Fruit fly (Drosophila melanogaster) Kc167 (cell line): ENCODE results near the gene ago.

Experiments used
- Myc ChIP-seq: fragments of >200 bp; optimal IDR thresholded peaks from 2 replicates; lab custom pipeline; 2017; ENCODE audit warnings: missing external identifiers
- Sin3A ChIP-seq: fragments of >200 bp; optimal IDR thresholded peaks from 2 replicates; lab custom pipeline; 2018; ENCODE audit warnings: missing external identifiers
- h ChIP-seq: fragments of >200 bp; optimal IDR thresholded peaks from 3 replicates; lab custom pipeline; 2018; ENCODE audit warnings: missing external identifiers
- insv ChIP-seq: fragments of >200 bp; optimal IDR thresholded peaks from 3 replicates; lab custom pipeline; 2018; ENCODE audit warnings: missing external identifiers
- psq ChIP-seq: fragments of >200 bp; optimal IDR thresholded peaks from 2 replicates; lab custom pipeline; 2017; ENCODE audit warnings: missing external identifiers
- ttk ChIP-seq: sonication (Bioruptor generic); optimal IDR thresholded peaks from 2 replicates; lab custom pipeline; 2017; ENCODE audit warnings: missing external identifiers

ago gene

DNA sequence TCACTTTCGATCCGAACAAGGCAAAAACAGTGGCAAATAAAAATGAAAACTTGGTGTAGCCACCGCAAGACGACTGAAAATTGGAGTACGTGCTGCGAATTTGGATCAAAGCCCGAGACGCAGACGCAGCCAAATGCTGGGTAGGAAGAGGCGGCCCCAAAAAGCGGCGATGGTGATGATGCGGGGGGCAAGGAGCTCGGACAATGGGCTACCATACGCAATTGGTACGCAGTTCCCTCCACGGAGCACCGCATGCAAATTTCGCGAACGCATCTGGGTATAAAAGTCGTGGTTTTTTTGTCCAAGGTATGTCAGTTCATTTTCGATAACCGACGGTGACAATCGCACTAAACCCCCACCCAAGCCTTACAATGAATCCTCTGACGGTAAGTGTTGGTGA lies 39.0 kb downstream of the ago start, which contains the start of gene Cpr64Ad:
Gene Cpr64Ad (plus strand): TSS at position 301 of the 400 bp plus-strand sequence.
- TF ChIP-seq insv (lab: Kevin White, UChicago) (no peak), ttk (no peak), Myc (no peak), Sin3A (no peak), h (lab: Kevin White, UChicago) (no peak)

DNA sequence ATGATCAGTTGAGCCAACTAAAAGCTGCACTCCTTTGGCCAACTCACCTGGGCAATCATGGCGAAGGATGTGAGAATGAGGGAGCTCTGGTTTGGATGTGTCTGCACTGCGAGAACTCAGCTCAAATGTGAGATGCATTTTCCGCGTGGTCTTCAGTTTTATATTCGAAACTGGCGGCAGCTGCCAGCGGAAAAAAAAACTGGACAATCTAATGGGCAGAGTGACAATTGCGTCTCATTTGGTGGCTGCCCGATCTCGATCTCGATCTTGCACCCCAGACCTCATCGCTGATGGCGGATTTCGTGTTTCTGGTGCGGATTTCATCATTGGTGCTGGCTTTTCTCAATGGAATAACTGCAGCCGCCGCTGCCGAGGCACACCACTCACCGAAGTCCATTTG lies 41.3 kb downstream of the ago start, which contains the start of gene Cpr64Ac:
Gene Cpr64Ac (minus strand): TSS at position 101 of the 400 bp plus-strand sequence.
- TF ChIP-seq ttk: no peak
- TF ChIP-seq Sin3A: no peak
- TF ChIP-seq psq (lab: Kevin White, UChicago): no peak
- no peak for TF ChIP-seq Myc
- TF ChIP-seq h (lab: Kevin White, UChicago): no peak
- no peak for TF ChIP-seq insv (lab: Kevin White, UChicago)

DNA sequence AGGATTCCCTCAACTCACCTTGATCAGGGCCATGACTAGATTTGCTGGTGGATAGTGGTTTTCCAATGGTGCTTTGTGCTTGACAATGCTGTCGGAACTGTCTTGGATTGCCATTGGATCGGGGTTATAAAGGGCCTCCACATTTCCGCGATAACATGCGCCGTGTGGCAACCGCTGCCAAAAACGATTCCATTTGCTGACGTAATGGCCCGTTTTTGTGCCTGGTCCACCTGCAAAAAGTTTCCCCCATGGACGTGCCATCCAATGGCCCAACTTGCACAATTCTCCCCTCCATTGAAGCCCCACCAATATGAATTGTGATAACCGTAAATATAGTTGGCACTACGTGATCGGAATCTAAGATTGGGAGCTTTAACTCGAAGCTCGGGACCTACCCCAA lies 42.7 kb downstream of the ago start, which contains the start of gene Cpr64Ab:
Gene Cpr64Ab (minus strand): TSS at position 101 of the 400 bp plus-strand sequence.
- TF ChIP-seq ttk (no peak), psq (lab: Kevin White, UChicago) (no peak), Myc (no peak), Sin3A (no peak), h (lab: Kevin White, UChicago) (no peak), insv (lab: Kevin White, UChicago) (no peak)

DNA sequence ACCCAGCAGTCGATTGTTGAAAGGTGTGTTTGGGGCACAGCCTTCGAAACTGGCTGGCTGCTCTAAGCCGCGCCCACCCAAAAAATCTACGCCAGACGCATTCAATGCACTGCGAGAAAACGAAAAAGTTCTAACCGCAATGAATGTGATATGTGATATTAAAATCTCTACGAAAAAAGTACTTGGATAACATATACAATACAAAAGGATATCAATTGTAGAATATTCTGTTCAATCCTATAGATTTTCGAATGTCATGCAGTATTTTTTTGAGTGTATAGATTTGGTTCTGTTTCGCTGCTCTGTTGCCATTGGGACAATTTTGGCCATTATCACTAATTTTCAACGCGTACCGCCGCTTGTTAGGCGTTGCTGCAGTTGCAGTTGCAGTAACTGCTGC lies 44.4 kb downstream of the ago start:
- TF ChIP-seq psq (lab: Kevin White, UChicago) (no peak), Sin3A (no peak), ttk (no peak), insv (lab: Kevin White, UChicago) (no peak), Myc (no peak), h (lab: Kevin White, UChicago) (no peak)

DNA sequence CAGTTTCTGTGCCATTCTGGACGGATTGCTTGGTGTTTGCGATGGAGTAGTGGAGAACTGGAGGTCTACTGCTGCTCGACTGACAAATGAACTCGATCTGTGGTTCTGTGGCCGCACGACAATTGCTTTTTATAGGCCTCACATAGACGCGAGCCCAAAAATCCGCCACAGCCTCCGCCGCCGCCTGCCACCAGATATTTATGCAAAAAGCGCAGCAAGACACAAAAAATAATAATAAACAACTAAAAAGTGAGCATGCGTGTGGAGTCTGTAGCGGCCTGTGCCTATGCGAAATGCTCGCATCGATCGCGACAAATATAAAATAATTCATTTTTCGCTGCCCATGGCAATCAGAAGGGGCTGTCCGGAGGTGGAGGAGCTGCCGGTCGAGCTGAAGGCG lies 45.0 kb downstream of the ago start, which contains the start of gene Cpr64Aa:
Gene Cpr64Aa (minus strand): TSS at position 101 of the 400 bp plus-strand sequence.
- no peak for TF ChIP-seq h (lab: Kevin White, UChicago)
- no peak for TF ChIP-seq Myc
- no peak for TF ChIP-seq ttk
- no peak for TF ChIP-seq Sin3A
- no peak for TF ChIP-seq psq (lab: Kevin White, UChicago)
- no peak for TF ChIP-seq insv (lab: Kevin White, UChicago)

DNA sequence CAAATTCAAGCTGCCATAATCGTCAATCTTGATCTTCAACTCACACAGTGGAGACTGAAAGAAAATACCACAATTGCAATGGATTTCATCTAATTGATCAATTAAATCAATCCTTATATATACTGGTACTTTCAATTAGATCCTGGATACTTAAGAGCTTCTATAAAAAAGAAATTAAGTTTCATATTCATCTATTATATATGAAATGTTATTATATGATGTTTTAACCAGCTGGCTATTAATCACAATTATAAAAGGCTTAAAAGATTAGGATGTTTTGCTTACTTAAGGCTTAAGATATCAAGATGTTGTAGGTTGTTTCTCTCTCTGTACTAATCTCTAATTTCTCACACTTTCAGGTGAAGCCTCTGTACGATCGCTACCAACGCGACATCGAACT lies 49.2 kb downstream of the ago start:
- TF ChIP-seq Sin3A: no peak
- no peak for TF ChIP-seq ttk
- no peak for TF ChIP-seq h (lab: Kevin White, UChicago)
- no peak for TF ChIP-seq Myc
- TF ChIP-seq insv (lab: Kevin White, UChicago): no peak

DNA sequence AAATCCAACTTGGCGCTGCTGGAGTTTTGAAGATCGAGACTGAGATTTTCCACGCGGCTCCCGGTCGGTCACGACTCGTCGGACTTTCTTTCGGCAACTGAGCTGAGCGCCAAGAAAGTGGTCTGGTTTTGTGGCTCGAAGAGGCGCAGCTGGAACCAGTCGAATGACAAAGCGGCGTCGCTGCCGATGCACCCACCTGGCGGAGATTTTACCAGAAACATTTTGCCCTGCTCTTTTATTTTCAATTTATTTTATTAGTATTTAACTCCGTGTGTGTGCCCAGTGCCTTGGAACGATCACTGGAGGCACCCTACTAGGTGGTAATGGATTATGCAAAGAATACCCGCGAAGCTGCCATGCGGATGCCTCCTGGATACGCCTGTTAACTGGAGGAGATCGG lies 49.9 kb downstream of the ago start, which contains the start of gene CG15005:
Gene CG15005 (minus strand): TSS at position 101 of the 400 bp plus-strand sequence.
- TF ChIP-seq Myc (no peak), h (lab: Kevin White, UChicago) (no peak), Sin3A (no peak), psq (lab: Kevin White, UChicago) (no peak), insv (lab: Kevin White, UChicago) (no peak), ttk (no peak)
